Worm (Caenorhabditis elegans): ENCODE measurements around the gene K04D7.6.

DNA sequence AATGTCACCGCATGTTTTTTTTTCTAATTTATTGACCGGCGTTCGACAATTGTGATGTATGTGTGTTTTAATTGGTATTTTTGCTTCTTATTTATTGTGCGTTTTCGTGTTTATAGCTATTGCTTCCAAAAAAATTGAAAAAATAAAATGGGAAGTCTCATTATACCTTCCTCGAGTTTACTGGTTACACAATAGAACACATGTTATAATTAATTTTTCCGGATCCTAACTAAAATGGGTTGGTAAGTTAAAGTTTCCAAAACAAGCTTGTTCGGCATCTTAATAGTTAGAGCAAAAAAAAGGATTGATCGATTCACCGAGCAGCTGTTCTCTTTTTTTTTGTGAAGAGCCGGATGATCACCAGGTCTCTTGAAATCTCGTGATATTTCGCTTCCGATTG is 50.6 kb downstream of the K04D7.6 start, which contains the start of gene ttr-54:
- TF ChIP-seq ceh-90 (tag; optimal IDR thresholded peaks at IDR 0.05) (no peak), nhr-11 (tag; optimal IDR thresholded peaks at IDR 0.05) (no peak), ceh-82 (tag; optimal IDR thresholded peaks at IDR 0.05) (no peak), lin-39 (tag; optimal IDR thresholded peaks at IDR 0.05) (no peak), tlp-1 (tag; optimal IDR thresholded peaks at IDR 0.05) (no peak), dpl-1 (GFP tag; optimal IDR thresholded peaks at IDR 0.05) (no peak), C34B4.2 (tag; optimal IDR thresholded peaks at IDR 0.05) (no peak)

All from whole organism, L1 larva.